Worm (Caenorhabditis elegans) whole organism, L3 larva: ENCODE results near the gene F48G7.12.

Experiments used
- R02D3.7 ChIP-seq: fragments of 150-350 bp; optimal IDR thresholded peaks from 2 replicates; lab custom pipeline; 2014; ENCODE audit warnings: missing biosample characterization, missing genetic modification characterization
- ZK546.5 ChIP-seq: sonication (generic microtip); optimal IDR thresholded peaks from 2 replicates; lab custom pipeline; 2017; ENCODE audit warnings: missing biosample characterization, missing genetic modification characterization
- aly-2 ChIP-seq: fragments of 150-350 bp; optimal IDR thresholded peaks from 2 replicates; lab custom pipeline; 2014; ENCODE audit warnings: missing biosample characterization, missing genetic modification characterization
- ceh-16 ChIP-seq: sonication (generic microtip); optimal IDR thresholded peaks from 2 replicates; lab custom pipeline; 2017; ENCODE audit warnings: missing biosample characterization, missing genetic modification characterization
- ceh-82 ChIP-seq: fragments of 150-350 bp; optimal IDR thresholded peaks from 2 replicates; lab custom pipeline; 2014; ENCODE audit warnings: missing biosample characterization, missing genetic modification characterization
- daf-12 ChIP-seq: fragments of 150-350 bp; optimal IDR thresholded peaks from 2 replicates; lab custom pipeline; 2014; ENCODE audit warnings: missing biosample characterization, missing genetic modification reagents, missing genetic modification characterization
- egl-27 ChIP-seq: sonication (generic microtip); optimal IDR thresholded peaks from 4 replicates; lab custom pipeline; 2017; ENCODE audit warnings: missing biosample characterization, missing genetic modification reagents, missing genetic modification characterization
- egl-5 ChIP-seq: fragments of 150-350 bp; optimal IDR thresholded peaks from 2 replicates; lab custom pipeline; 2017; ENCODE audit warnings: missing biosample characterization, missing genetic modification reagents, missing genetic modification characterization, inconsistent platforms
- elt-1 ChIP-seq: fragments of 150-350 bp; optimal IDR thresholded peaks from 2 replicates; lab custom pipeline; 2014; ENCODE audit warnings: missing biosample characterization, missing genetic modification characterization
- elt-2 ChIP-seq: sonication (generic microtip); optimal IDR thresholded peaks from 2 replicates; lab custom pipeline; 2016; ENCODE audit warnings: missing genetic modification reagents, mild to moderate bottlenecking, missing genetic modification characterization, missing compliant biosample characterization
- eor-1 ChIP-seq, 2 experiments: fragments of 150-350 bp; optimal IDR thresholded peaks; 2 replicates each; lab custom pipeline; 2014 to 2018; ENCODE audit warnings: missing biosample characterization in 2 of 2, missing genetic modification characterization in 2 of 2
- fkh-10 ChIP-seq: sonication (generic microtip); optimal IDR thresholded peaks from 2 replicates; lab custom pipeline; 2017; ENCODE audit warnings: missing biosample characterization, missing genetic modification reagents, missing genetic modification characterization
- fkh-2 ChIP-seq: fragments of 150-350 bp; optimal IDR thresholded peaks from 2 replicates; lab custom pipeline; 2014; ENCODE audit warnings: missing biosample characterization, missing genetic modification reagents, missing genetic modification characterization
- hmg-11 ChIP-seq: sonication (generic microtip); optimal IDR thresholded peaks from 2 replicates; lab custom pipeline; 2016; ENCODE audit warnings: missing genetic modification characterization, missing compliant biosample characterization
- jun-1 ChIP-seq: fragments of 150-350 bp; optimal IDR thresholded peaks from 2 replicates; lab custom pipeline; 2014; ENCODE audit warnings: missing biosample characterization, missing genetic modification reagents, missing genetic modification characterization
- lsy-12 ChIP-seq: sonication (generic microtip); optimal IDR thresholded peaks from 2 replicates; lab custom pipeline; 2016; ENCODE audit warnings: mild to moderate bottlenecking, missing genetic modification characterization, missing compliant biosample characterization
- mdl-1 ChIP-seq: fragments of 150-350 bp; optimal IDR thresholded peaks from 2 replicates; lab custom pipeline; 2014; ENCODE audit warnings: missing biosample characterization, missing genetic modification characterization
- mml-1 ChIP-seq: fragments of 150-350 bp; sonication (generic microtip); optimal IDR thresholded peaks from 3 replicates; lab custom pipeline; 2014; ENCODE audit warnings: missing biosample characterization, missing genetic modification characterization
- nfya-1 ChIP-seq: sonication (generic microtip); optimal IDR thresholded peaks from 2 replicates; lab custom pipeline; 2017; ENCODE audit warnings: missing genetic modification characterization, mild to moderate bottlenecking, missing compliant biosample characterization, antibody characterized with exemption, moderate library complexity; ENCODE audit not compliant: insufficient read depth
- nhr-11 ChIP-seq: fragments of 150-350 bp; optimal IDR thresholded peaks from 2 replicates; lab custom pipeline; 2014; ENCODE audit warnings: missing biosample characterization, missing genetic modification characterization
- nhr-12 ChIP-seq: fragments of 150-350 bp; optimal IDR thresholded peaks from 2 replicates; lab custom pipeline; 2014; ENCODE audit warnings: missing biosample characterization, missing genetic modification characterization
- nhr-23 ChIP-seq: fragments of 150-350 bp; optimal IDR thresholded peaks from 2 replicates; lab custom pipeline; 2014; ENCODE audit warnings: missing biosample characterization, missing genetic modification reagents, missing genetic modification characterization
- nhr-237 ChIP-seq: fragments of 150-350 bp; optimal IDR thresholded peaks from 2 replicates; lab custom pipeline; 2014; ENCODE audit warnings: missing biosample characterization, missing genetic modification characterization
- nhr-25 ChIP-seq: sonication (generic microtip); optimal IDR thresholded peaks from 2 replicates; lab custom pipeline; 2017; ENCODE audit warnings: missing biosample characterization, missing genetic modification characterization
- nhr-28 ChIP-seq: fragments of 150-350 bp; optimal IDR thresholded peaks from 2 replicates; lab custom pipeline; 2014; ENCODE audit warnings: missing biosample characterization, missing genetic modification characterization
- nhr-43 ChIP-seq: sonication (generic microtip); optimal IDR thresholded peaks from 2 replicates; lab custom pipeline; 2016; ENCODE audit warnings: mild to moderate bottlenecking, missing genetic modification characterization, missing compliant biosample characterization; ENCODE audit not compliant: poor library complexity, severe bottlenecking
- nhr-76 ChIP-seq: fragments of 150-350 bp; sonication (generic microtip); optimal IDR thresholded peaks from 5 replicates; lab custom pipeline; 2014; ENCODE audit warnings: missing biosample characterization, missing genetic modification characterization
- nhr-77 ChIP-seq: fragments of 150-350 bp; optimal IDR thresholded peaks from 2 replicates; lab custom pipeline; 2014; ENCODE audit warnings: missing biosample characterization, missing genetic modification characterization
- pha-4 ChIP-seq: fragments of 150-350 bp; optimal IDR thresholded peaks from 2 replicates; lab custom pipeline; 2014; ENCODE audit warnings: missing biosample characterization, missing genetic modification reagents, missing genetic modification characterization
- pqm-1 ChIP-seq: fragments of 150-350 bp; optimal IDR thresholded peaks from 2 replicates; lab custom pipeline; 2017; ENCODE audit warnings: missing biosample characterization, missing genetic modification characterization, inconsistent platforms
- sea-2 ChIP-seq: fragments of 150-350 bp; sonication (generic microtip); optimal IDR thresholded peaks from 4 replicates; lab custom pipeline; 2014; ENCODE audit warnings: missing biosample characterization, missing genetic modification reagents, missing genetic modification characterization
- skn-1 ChIP-seq: fragments of 150-350 bp; optimal IDR thresholded peaks from 2 replicates; lab custom pipeline; 2014; ENCODE audit warnings: missing biosample characterization, missing genetic modification characterization
- snpc-4 ChIP-seq: fragments of 150-350 bp; optimal IDR thresholded peaks from 2 replicates; lab custom pipeline; 2014; ENCODE audit warnings: missing biosample characterization, missing genetic modification characterization
- tbx-2 ChIP-seq: sonication (generic microtip); optimal IDR thresholded peaks from 2 replicates; lab custom pipeline; 2016; ENCODE audit warnings: mild to moderate bottlenecking, missing genetic modification characterization, missing compliant biosample characterization
- unc-39 ChIP-seq: sonication (generic microtip); optimal IDR thresholded peaks from 4 replicates; lab custom pipeline; 2017; ENCODE audit warnings: missing biosample characterization, missing genetic modification characterization
- zag-1 ChIP-seq: fragments of 150-350 bp; optimal IDR thresholded peaks from 2 replicates; lab custom pipeline; 2014; ENCODE audit warnings: missing biosample characterization, missing genetic modification characterization
- ztf-4 ChIP-seq: fragments of 150-350 bp; optimal IDR thresholded peaks from 2 replicates; lab custom pipeline; 2014; ENCODE audit warnings: missing biosample characterization, missing genetic modification characterization

F48G7.12 gene

ce11 chrV:636281-636680 is 9.7 kb downstream of the F48G7.12 start, which contains the start of gene pals-31:
TSS of gene pals-31 (plus strand) at chrV:636581.
- TF ChIP-seq nhr-77 (no peak), pqm-1 (tag; lab: Kevin White, UChicago) (no peak), unc-39 (no peak), snpc-4 (tag; lab: Kevin White, UChicago) (no peak), eor-1 (tag; optimal IDR thresholded peaks at IDR 0.05; lab: Kevin White, UChicago) (no peak), nhr-23 (tag; lab: Kevin White, UChicago) (no peak)

- no peak for TF ChIP-seq nhr-12 (tag; lab: Kevin White, UChicago)
- no peak for TF ChIP-seq tbx-2 (tag; lab: Kevin White, UChicago)
- no peak for TF ChIP-seq daf-12
- no peak for TF ChIP-seq skn-1 (tag; lab: Kevin White, UChicago)
- no peak for TF ChIP-seq nfya-1 (tag; lab: Kevin White, UChicago)
- TF ChIP-seq snpc-4 (tag; lab: Kevin White, UChicago), result peak; percentile 89
- no peak for TF ChIP-seq elt-1 (tag; lab: Kevin White, UChicago)
- TF ChIP-seq nhr-25, result peak; percentile 35
- no peak for TF ChIP-seq egl-27 (tag; lab: Kevin White, UChicago)
- TF ChIP-seq R02D3.7 (tag; lab: Kevin White, UChicago), result no peak
- no peak for TF ChIP-seq fkh-10 (GFP tag; lab: Kevin White, UChicago)
- no peak for TF ChIP-seq mml-1 (tag; lab: Kevin White, UChicago)
- TF ChIP-seq fkh-2, result no peak
- TF ChIP-seq aly-2 (tag; lab: Kevin White, UChicago), result no peak
- peak; percentile 51 for TF ChIP-seq elt-2 (tag; lab: Kevin White, UChicago)
- TF ChIP-seq nhr-23 (tag; lab: Kevin White, UChicago), result peak; percentile 40
- TF ChIP-seq ceh-16, result no peak
- no peak for TF ChIP-seq nhr-43 (tag; lab: Kevin White, UChicago)
- peak; percentile 51 for TF ChIP-seq pqm-1 (tag; lab: Kevin White, UChicago)
- no peak for TF ChIP-seq nhr-77
- TF ChIP-seq nhr-28, result no peak
- no peak for TF ChIP-seq mdl-1
- no peak for TF ChIP-seq hmg-11
- no peak for TF ChIP-seq jun-1 (tag; lab: Kevin White, UChicago)
- TF ChIP-seq lsy-12 (tag; lab: Kevin White, UChicago), result no peak
- TF ChIP-seq pha-4 (tag; lab: Kevin White, UChicago), result peak; percentile 52
- TF ChIP-seq nhr-76, result no peak
- TF ChIP-seq zag-1 (tag; lab: Kevin White, UChicago), result no peak
Measured at ce11 chrV:635630-636029, 10.4 kb downstream of the F48G7.12 start.

- TF ChIP-seq pqm-1 (tag; lab: Kevin White, UChicago) (no peak), nhr-11 (no peak), nhr-23 (tag; lab: Kevin White, UChicago) (no peak), daf-12 (no peak), sea-2 (no peak), ceh-16 (no peak), ZK546.5 (tag; lab: Kevin White, UChicago) (no peak), elt-1 (tag; lab: Kevin White, UChicago) (no peak), ztf-4 (no peak), nhr-237 (tag; lab: Kevin White, UChicago) (no peak), egl-5 (tag; lab: Kevin White, UChicago) (no peak)
Measured at ce11 chrV:634855-635254, 11.2 kb downstream of the F48G7.12 start, which contains the start of gene F48G7.10. TSS of gene F48G7.10 (minus strand) at chrV:634955.

- TF ChIP-seq pqm-1 (tag; lab: Kevin White, UChicago) (peak; percentile 10), pha-4 (tag; lab: Kevin White, UChicago) (peak; percentile 59), ceh-82 (tag; lab: Kevin White, UChicago) (no peak), elt-2 (tag; lab: Kevin White, UChicago) (peak; percentile 25), snpc-4 (tag; lab: Kevin White, UChicago) (peak; percentile 8), jun-1 (tag; lab: Kevin White, UChicago) (no peak), nhr-76 (no peak), skn-1 (tag; lab: Kevin White, UChicago) (no peak), ZK546.5 (tag; lab: Kevin White, UChicago) (no peak), nhr-77 (no peak), lsy-12 (tag; lab: Kevin White, UChicago) (no peak)
Measured at ce11 chrV:631832-632231, 14.2 kb downstream of the F48G7.12 start.
